Fruit fly (Drosophila melanogaster): ENCODE results near the gene heix.

dm6 chr2L:16270667-16271485 lies 28.8 kb downstream of the heix start:
- TF ChIP-seq CG8632 (GFP tag; optimal IDR thresholded peaks at IDR 0.05) (no peak), salr (GFP tag; optimal IDR thresholded peaks at IDR 0.05) (no peak), CG11294 (GFP tag; IDR thresholded peaks at IDR 0.05) (no peak), ss (GFP tag; optimal IDR thresholded peaks at IDR 0.05) (no peak), achi (GFP tag; optimal IDR thresholded peaks at IDR 0.05) (peak; percentile 34), CG11762 (GFP tag; optimal IDR thresholded peaks at IDR 0.05; ENCODE audit: insufficient read depth) (no peak), CG6854 (GFP tag; optimal IDR thresholded peaks at IDR 0.05) (no peak), CG16779 (tag; optimal IDR thresholded peaks at IDR 0.05) (no peak), OdsH (GFP tag; optimal IDR thresholded peaks at IDR 0.05) (peak; percentile 30), dsx (GFP tag; optimal IDR thresholded peaks at IDR 0.05; ENCODE audit: poor library complexity, severe bottlenecking) (no peak)

All from whole organism, prepupa.